Worm (Caenorhabditis elegans) whole organism, young adult: ENCODE results near the gene rin-1.

Experiments
- B0261.1 ChIP-seq: sonication (generic microtip); optimal IDR thresholded peaks from 2 replicates; lab custom pipeline; 2016; ENCODE audit warnings: mild to moderate bottlenecking, missing genetic modification characterization, moderate library complexity, missing compliant biosample characterization
- F10E7.11 ChIP-seq: sonication (generic microtip); optimal IDR thresholded peaks from 2 replicates; lab custom pipeline; 2017; ENCODE audit warnings: mild to moderate bottlenecking, missing genetic modification characterization, moderate library complexity, missing compliant biosample characterization
- F33H1.4 ChIP-seq: fragments of 200-800 bp; sonication (Bioruptor generic); IDR thresholded peaks from 2 replicates; pipeline ENCODE4 v1.3.6; 2022; ENCODE audit warnings: missing genetic modification reagents, missing genetic modification characterization, missing compliant biosample characterization
- F52B5.7 ChIP-seq: sonication (generic microtip); optimal IDR thresholded peaks from 2 replicates; lab custom pipeline; 2016; ENCODE audit warnings: mild to moderate bottlenecking, missing genetic modification characterization, missing compliant biosample characterization
- F57A8.1 ChIP-seq: fragments of 200-800 bp; sonication (Bioruptor generic); optimal IDR thresholded peaks from 2 replicates; lab custom pipeline; 2018; ENCODE audit warnings: mild to moderate bottlenecking, missing genetic modification characterization, moderate library complexity, missing compliant biosample characterization
- K12H6.12 ChIP-seq: fragments of 200-800 bp; sonication (Bioruptor generic); optimal IDR thresholded peaks from 2 replicates; lab custom pipeline; 2018; ENCODE audit warnings: mild to moderate bottlenecking, missing genetic modification characterization, missing compliant biosample characterization
- T07F8.4 ChIP-seq: sonication (generic microtip); optimal IDR thresholded peaks from 2 replicates; lab custom pipeline; 2016; ENCODE audit warnings: mild to moderate bottlenecking, missing genetic modification characterization, moderate library complexity, missing compliant biosample characterization
- T26A5.8 ChIP-seq: sonication (generic microtip); optimal IDR thresholded peaks from 2 replicates; lab custom pipeline; 2016; ENCODE audit warnings: missing genetic modification characterization, missing compliant biosample characterization
- Y53F4B.3 ChIP-seq: fragments of 200-800 bp; sonication (Bioruptor generic); IDR thresholded peaks from 2 replicates; pipeline ENCODE4 v1.3.6; 2022; ENCODE audit warnings: missing genetic modification reagents, missing genetic modification characterization, missing compliant biosample characterization
- Y56A3A.18 ChIP-seq: fragments of 200-800 bp; sonication (Bioruptor generic); IDR thresholded peaks from 2 replicates; pipeline ENCODE4 v1.3.6; 2022; ENCODE audit warnings: missing genetic modification reagents, missing genetic modification characterization, missing compliant biosample characterization
- Y67H2A.10 ChIP-seq: fragments of 200-800 bp; sonication (Bioruptor generic); conservative IDR thresholded peaks from 2 replicates; pipeline ENCODE4 v1.3.6; 2022; ENCODE audit warnings: missing genetic modification reagents, missing genetic modification characterization, missing compliant biosample characterization
- Y79H2A.3 ChIP-seq: fragments of 200-800 bp; sonication (Bioruptor generic); conservative IDR thresholded peaks from 2 replicates; pipeline ENCODE4 v1.3.6; 2022; ENCODE audit warnings: missing genetic modification reagents, missing genetic modification characterization, missing compliant biosample characterization
- ZK185.1 ChIP-seq: sonication (generic microtip); optimal IDR thresholded peaks from 2 replicates; lab custom pipeline; 2016; ENCODE audit warnings: mild to moderate bottlenecking, missing genetic modification characterization, missing compliant biosample characterization; ENCODE audit not compliant: poor library complexity, severe bottlenecking
- aptf-2 ChIP-seq: fragments of 200-800 bp; sonication (Bioruptor generic); conservative IDR thresholded peaks from 2 replicates; pipeline ENCODE4 v1.3.6; 2022; ENCODE audit warnings: missing genetic modification reagents, missing genetic modification characterization, missing compliant biosample characterization
- aptf-3 ChIP-seq: fragments of 200-800 bp; sonication (Bioruptor generic); IDR thresholded peaks from 2 replicates; pipeline ENCODE4 v1.3.6; 2022; ENCODE audit warnings: missing genetic modification characterization, missing compliant biosample characterization
- attf-5 ChIP-seq: fragments of 200-800 bp; sonication (Bioruptor generic); optimal IDR thresholded peaks from 2 replicates; lab custom pipeline; 2018; ENCODE audit warnings: mild to moderate bottlenecking, missing genetic modification characterization, missing compliant biosample characterization
- attf-6 ChIP-seq: fragments of 200-800 bp; sonication (Bioruptor generic); IDR thresholded peaks from 2 replicates; pipeline ENCODE4 v1.3.6; 2022; ENCODE audit warnings: missing genetic modification reagents, missing genetic modification characterization, missing compliant biosample characterization
- bed-2 ChIP-seq: fragments of 200-800 bp; sonication (Bioruptor generic); IDR thresholded peaks from 2 replicates; pipeline ENCODE4 v1.3.6; 2022; ENCODE audit warnings: missing genetic modification reagents, missing genetic modification characterization, missing compliant biosample characterization
- ceh-27 ChIP-seq: fragments of 200-800 bp; sonication (Bioruptor generic); optimal IDR thresholded peaks from 2 replicates; lab custom pipeline; 2018; ENCODE audit warnings: mild to moderate bottlenecking, missing genetic modification characterization, moderate library complexity, missing compliant biosample characterization
- ceh-79 ChIP-seq: sonication (generic microtip); optimal IDR thresholded peaks from 2 replicates; lab custom pipeline; 2017; ENCODE audit warnings: mild to moderate bottlenecking, missing genetic modification characterization, missing compliant biosample characterization
- ceh-91 ChIP-seq: fragments of 200-800 bp; sonication (Bioruptor generic); IDR thresholded peaks from 2 replicates; pipeline ENCODE4 v1.3.6; 2022; ENCODE audit warnings: missing genetic modification reagents, missing genetic modification characterization, missing compliant biosample characterization
- chd-7 ChIP-seq: sonication (generic microtip); optimal IDR thresholded peaks from 2 replicates; lab custom pipeline; 2016; ENCODE audit warnings: mild to moderate bottlenecking, missing genetic modification characterization, moderate library complexity, missing compliant biosample characterization
- egl-18 ChIP-seq: fragments of 200-800 bp; sonication (Bioruptor generic); IDR thresholded peaks from 2 replicates; pipeline ENCODE4 v1.3.6; 2022; ENCODE audit warnings: missing genetic modification reagents, missing genetic modification characterization, missing compliant biosample characterization
- fkh-3 ChIP-seq: sonication (generic microtip); optimal IDR thresholded peaks from 2 replicates; lab custom pipeline; 2016; ENCODE audit warnings: mild to moderate bottlenecking, missing genetic modification characterization, missing compliant biosample characterization
- hlh-12 ChIP-seq: sonication (generic microtip); optimal IDR thresholded peaks from 2 replicates; lab custom pipeline; 2016; ENCODE audit warnings: missing genetic modification characterization, missing compliant biosample characterization
- hmg-1.2 ChIP-seq: fragments of 200-800 bp; sonication (Bioruptor generic); IDR thresholded peaks from 2 replicates; pipeline ENCODE4 v1.3.6; 2022; ENCODE audit warnings: missing genetic modification reagents, missing genetic modification characterization, missing compliant biosample characterization
- hmg-20 ChIP-seq: fragments of 200-800 bp; sonication (Bioruptor generic); IDR thresholded peaks from 2 replicates; pipeline ENCODE4 v1.3.6; 2022; ENCODE audit warnings: missing genetic modification reagents, missing genetic modification characterization, missing compliant biosample characterization
- hrde-1 ChIP-seq: sonication (generic microtip); optimal IDR thresholded peaks from 2 replicates; lab custom pipeline; 2016; ENCODE audit warnings: missing genetic modification characterization, mild to moderate bottlenecking, missing compliant biosample characterization, moderate library complexity, missing genotype, missing genetic modification reagents, borderline replicate concordance
- hsf-1 ChIP-seq: fragments of 200-800 bp; sonication (Bioruptor generic); IDR thresholded peaks from 2 replicates; pipeline ENCODE4 v1.3.6; 2022; ENCODE audit warnings: missing genetic modification reagents, missing genetic modification characterization, missing compliant biosample characterization
- lag-1 ChIP-seq: fragments of 200-800 bp; sonication (Bioruptor generic); IDR thresholded peaks from 2 replicates; pipeline ENCODE4 v1.3.6; 2022; ENCODE audit warnings: missing genetic modification reagents, missing genetic modification characterization, missing compliant biosample characterization
- let-526 ChIP-seq: fragments of 200-800 bp; sonication (Bioruptor generic); IDR thresholded peaks from 2 replicates; pipeline ENCODE4 v1.3.6; 2022; ENCODE audit warnings: missing genetic modification reagents, missing genetic modification characterization, missing compliant biosample characterization
- lin-40 ChIP-seq: sonication (generic microtip); optimal IDR thresholded peaks from 2 replicates; lab custom pipeline; 2016; ENCODE audit warnings: missing genetic modification characterization, mild to moderate bottlenecking, missing compliant biosample characterization, missing genotype, missing genetic modification reagents
- lsl-1 ChIP-seq: fragments of 200-800 bp; sonication (Bioruptor generic); optimal IDR thresholded peaks from 2 replicates; lab custom pipeline; 2018; ENCODE audit warnings: mild to moderate bottlenecking, missing genetic modification characterization, moderate library complexity, missing compliant biosample characterization
- madf-10 ChIP-seq: sonication (generic microtip); optimal IDR thresholded peaks from 2 replicates; lab custom pipeline; 2016; ENCODE audit warnings: mild to moderate bottlenecking, missing genetic modification characterization, missing compliant biosample characterization
- madf-8 ChIP-seq: fragments of 200-800 bp; sonication (Bioruptor generic); conservative IDR thresholded peaks from 2 replicates; pipeline ENCODE4 v1.3.6; 2022; ENCODE audit warnings: missing genetic modification reagents, missing genetic modification characterization, missing compliant biosample characterization
- mcd-1 ChIP-seq: fragments of 200-800 bp; sonication (Bioruptor generic); IDR thresholded peaks from 2 replicates; pipeline ENCODE4 v1.3.6; 2022; ENCODE audit warnings: missing genetic modification reagents, missing genetic modification characterization, missing compliant biosample characterization
- mes-4 ChIP-seq: sonication (generic microtip); optimal IDR thresholded peaks from 2 replicates; lab custom pipeline; 2016; ENCODE audit warnings: missing genotype, missing genetic modification characterization, missing compliant biosample characterization
- nfya-1 ChIP-seq: sonication (generic microtip); optimal IDR thresholded peaks from 2 replicates; lab custom pipeline; 2017; ENCODE audit warnings: antibody characterized with exemption, missing compliant biosample characterization, missing genetic modification characterization, borderline replicate concordance; ENCODE audit not compliant: insufficient read depth
- nhr-179 ChIP-seq: sonication (generic microtip); optimal IDR thresholded peaks from 2 replicates; lab custom pipeline; 2016; ENCODE audit warnings: mild to moderate bottlenecking, missing genetic modification characterization, missing compliant biosample characterization
- rcor-1 ChIP-seq: fragments of 200-800 bp; sonication (Bioruptor generic); IDR thresholded peaks from 2 replicates; pipeline ENCODE4 v1.3.6; 2022; ENCODE audit warnings: missing genetic modification reagents, missing genetic modification characterization, missing compliant biosample characterization
- sea-2 ChIP-seq: fragments of 200-800 bp; sonication (Bioruptor generic); IDR thresholded peaks from 2 replicates; pipeline ENCODE4 v1.3.6; 2022; ENCODE audit warnings: missing genetic modification characterization, missing compliant biosample characterization
- snpc-1.1 ChIP-seq: sonication (generic microtip); optimal IDR thresholded peaks from 2 replicates; lab custom pipeline; 2017; ENCODE audit warnings: missing genetic modification characterization, mild to moderate bottlenecking, missing compliant biosample characterization, antibody characterized with exemption, moderate library complexity, missing genotype, missing genetic modification reagents; ENCODE audit not compliant: insufficient read depth
- snpc-4 ChIP-seq, 5 experiments: fragments of 150-350 bp in 1 of 5; sonication (generic microtip) in 4 of 5; optimal IDR thresholded peaks; 2 replicates each; lab custom pipeline; 2014 to 2018; ENCODE audit warnings: missing genetic modification characterization in 5 of 5, missing biosample characterization in 3 of 5, antibody characterized with exemption in 2 of 5, mild to moderate bottlenecking in 2 of 5, missing compliant biosample characterization in 2 of 5, missing genotype in 2 of 5, moderate library complexity in 2 of 5, missing genetic modification reagents in 1 of 5
- unc-130 ChIP-seq: sonication (generic microtip); optimal IDR thresholded peaks from 2 replicates; lab custom pipeline; 2016; ENCODE audit warnings: missing genetic modification reagents, missing genetic modification characterization, missing compliant biosample characterization
- xnd-1 ChIP-seq: sonication (generic microtip); optimal IDR thresholded peaks from 2 replicates; lab custom pipeline; 2016; ENCODE audit warnings: missing genotype, missing genetic modification reagents, missing genetic modification characterization, missing compliant biosample characterization
- ztf-22 ChIP-seq: fragments of 200-800 bp; sonication (Bioruptor generic); optimal IDR thresholded peaks from 2 replicates; lab custom pipeline; 2018; ENCODE audit warnings: mild to moderate bottlenecking, missing genetic modification characterization, moderate library complexity, missing compliant biosample characterization
- ztf-25 ChIP-seq: fragments of 200-800 bp; sonication (Bioruptor generic); IDR thresholded peaks from 2 replicates; pipeline ENCODE4 v1.3.6; 2022; ENCODE audit warnings: missing genetic modification reagents, missing genetic modification characterization, missing compliant biosample characterization
- ztf-3 ChIP-seq: fragments of 200-800 bp; sonication (Bioruptor generic); optimal IDR thresholded peaks from 2 replicates; lab custom pipeline; 2018; ENCODE audit warnings: mild to moderate bottlenecking, missing genetic modification characterization, missing compliant biosample characterization

rin-1 gene

ce11 chrV:14828407-14828806, 13.0 kb upstream of the rin-1 start (continued):
- no peak for TF ChIP-seq nfya-1 (tag; lab: Kevin White, UChicago)
- TF ChIP-seq snpc-4 (GFP tag; optimal IDR thresholded peaks at IDR 0.05; lab: Kevin White, UChicago): no peak
- peak in 1 of 4 experiments; percentile 33 for TF ChIP-seq snpc-4 (tag; optimal IDR thresholded peaks at IDR 0.05; lab: Kevin White, UChicago)
- TF ChIP-seq nhr-179 (tag; lab: Kevin White, UChicago): no peak
- TF ChIP-seq hrde-1: no peak
- no peak for TF ChIP-seq chd-7 (tag; lab: Kevin White, UChicago)
- no peak for TF ChIP-seq ceh-27 (GFP tag; lab: Kevin White, UChicago)
- no peak for TF ChIP-seq B0261.1 (tag; lab: Kevin White, UChicago)
- TF ChIP-seq rcor-1 (GFP tag; lab: Robert Waterston, UW): no peak
- no peak for TF ChIP-seq hsf-1 (GFP tag; lab: Robert Waterston, UW)
- TF ChIP-seq let-526: 0 out of 2 replicates have a peak, but pooled peaks have one; percentile 13
- TF ChIP-seq ceh-79 (tag; lab: Kevin White, UChicago): no peak
- no peak for TF ChIP-seq ZK185.1 (tag; lab: Kevin White, UChicago)
- no peak for TF ChIP-seq xnd-1 (tag; lab: Kevin White, UChicago)
- no peak for TF ChIP-seq lag-1
- no peak for TF ChIP-seq attf-6 (GFP tag; lab: Robert Waterston, UW)
- no peak for TF ChIP-seq ztf-22 (GFP tag; lab: Kevin White, UChicago)
- TF ChIP-seq aptf-2 (GFP tag; lab: Robert Waterston, UW): no peak
- TF ChIP-seq hmg-1.2: peak; percentile 18; the same call in 1 of the 2 replicates
- no peak for TF ChIP-seq egl-18 (GFP tag; lab: Robert Waterston, UW)
- no peak for TF ChIP-seq K12H6.12 (tag; lab: Kevin White, UChicago)
- no peak for TF ChIP-seq snpc-1.1 (tag; lab: Kevin White, UChicago)
- no peak for TF ChIP-seq ceh-91 (GFP tag; lab: Robert Waterston, UW)
- no peak for TF ChIP-seq ztf-25
- TF ChIP-seq Y56A3A.18 (GFP tag; lab: Robert Waterston, UW): 0 out of 2 replicates have a peak, but pooled peaks have one; percentile 29
- TF ChIP-seq sea-2 (GFP tag; lab: Robert Waterston, UW): no peak
- no peak for TF ChIP-seq fkh-3 (tag; lab: Kevin White, UChicago)
- peak; percentile 57 for TF ChIP-seq madf-8 (GFP tag; lab: Robert Waterston, UW)
- TF ChIP-seq hmg-20 (GFP tag; lab: Robert Waterston, UW): no peak
- no peak for TF ChIP-seq attf-5 (GFP tag; lab: Kevin White, UChicago)
- no peak for TF ChIP-seq Y53F4B.3 (GFP tag; lab: Robert Waterston, UW)
- no peak for TF ChIP-seq F57A8.1
- TF ChIP-seq T07F8.4 (tag; lab: Kevin White, UChicago): no peak
- no peak for TF ChIP-seq mcd-1 (GFP tag; lab: Robert Waterston, UW)
- TF ChIP-seq F33H1.4: peak; percentile 22; the same call in 1 of the 2 replicates
- TF ChIP-seq Y67H2A.10: 0 out of 2 replicates have a peak, but pooled peaks have one; percentile 22
- peak; percentile 50 for TF ChIP-seq F10E7.11
- no peak for TF ChIP-seq bed-2 (GFP tag; lab: Robert Waterston, UW)
- TF ChIP-seq T26A5.8: no peak
- peak; percentile 14 for TF ChIP-seq lin-40 (tag; lab: Kevin White, UChicago)
- no peak for TF ChIP-seq unc-130 (GFP tag; lab: Kevin White, UChicago)
- peak; percentile 42 for TF ChIP-seq F52B5.7 (tag; lab: Kevin White, UChicago)
- no peak for TF ChIP-seq Y79H2A.3 (GFP tag; lab: Robert Waterston, UW)
- TF ChIP-seq hlh-12 (tag; lab: Kevin White, UChicago): no peak
- TF ChIP-seq ztf-3: no peak
- no peak for TF ChIP-seq aptf-3 (GFP tag; lab: Robert Waterston, UW)
- no peak for TF ChIP-seq madf-10 (tag; lab: Kevin White, UChicago)
- TF ChIP-seq mes-4 (tag; lab: Kevin White, UChicago): no peak
- no peak for TF ChIP-seq lsl-1
